Fruit fly (Drosophila melanogaster) whole organism, prepupa: ENCODE results near the gene robo3.

ENCODE experiments used
- CG10669 ChIP-seq: fragments of 200-800 bp; sonication (Bioruptor generic); optimal IDR thresholded peaks from 3 replicates; lab custom pipeline; 2018; ENCODE audit warnings: missing biosample characterization, mild to moderate bottlenecking, missing genetic modification characterization, moderate library complexity
- CG11762 ChIP-seq: fragments of 200-800 bp; sonication (Bioruptor generic); optimal IDR thresholded peaks from 3 replicates; lab custom pipeline; 2016; ENCODE audit warnings: missing biosample characterization, missing genetic modification characterization; ENCODE audit not compliant: insufficient read depth
- CG15336 ChIP-seq: fragments of 200-800 bp; sonication (Bioruptor generic); IDR thresholded peaks from 2 replicates; pipeline ENCODE4 v1.3.6; 2022; ENCODE audit warnings: missing biosample characterization, missing genetic modification characterization
- CG4318 ChIP-seq: fragments of 200-800 bp; sonication (Bioruptor generic); optimal IDR thresholded peaks from 3 replicates; lab custom pipeline; 2017; ENCODE audit warnings: missing biosample characterization, mild to moderate bottlenecking, missing genetic modification characterization
- CG6163 ChIP-seq: fragments of 200-800 bp; sonication (Bioruptor generic); IDR thresholded peaks from 3 replicates; pipeline ENCODE4 v1.3.6; 2022; ENCODE audit warnings: missing biosample characterization, missing genetic modification characterization
- CG6854 ChIP-seq: fragments of 200-800 bp; sonication (Bioruptor generic); optimal IDR thresholded peaks from 2 replicates; lab custom pipeline; 2017; ENCODE audit warnings: missing biosample characterization, mild to moderate bottlenecking, missing genetic modification characterization
- Ets96B ChIP-seq: fragments of 200-800 bp; optimal IDR thresholded peaks from 2 replicates; lab custom pipeline; 2019; ENCODE audit warnings: missing biosample characterization, mild to moderate bottlenecking, missing genetic modification characterization, moderate library complexity
- Smox ChIP-seq: fragments of 200-800 bp; sonication (Bioruptor generic); optimal IDR thresholded peaks from 3 replicates; lab custom pipeline; 2016; ENCODE audit warnings: missing biosample characterization, missing genetic modification characterization
- achi ChIP-seq: fragments of 200-800 bp; sonication (Bioruptor generic); optimal IDR thresholded peaks from 3 replicates; lab custom pipeline; 2016; ENCODE audit warnings: missing biosample characterization, missing genetic modification characterization
- dac ChIP-seq: fragments of 200-800 bp; sonication (Bioruptor generic); optimal IDR thresholded peaks from 2 replicates; lab custom pipeline; 2017; ENCODE audit warnings: missing biosample characterization, mild to moderate bottlenecking, missing genetic modification characterization
- eg ChIP-seq: fragments of 200-800 bp; sonication (Bioruptor generic); IDR thresholded peaks from 3 replicates; pipeline ENCODE4 v1.3.6; 2022; ENCODE audit warnings: missing biosample characterization, missing genetic modification characterization
- esn ChIP-seq: fragments of 200-800 bp; sonication (Bioruptor generic); optimal IDR thresholded peaks from 2 replicates; lab custom pipeline; 2016; ENCODE audit warnings: missing biosample characterization, mild to moderate bottlenecking, missing genetic modification characterization, moderate library complexity
- fd59A ChIP-seq: fragments of 200-800 bp; sonication (Bioruptor generic); optimal IDR thresholded peaks from 2 replicates; lab custom pipeline; 2017; ENCODE audit warnings: missing biosample characterization, mild to moderate bottlenecking, missing genetic modification characterization, missing genetic modification reagents
- spab ChIP-seq: fragments of 200-800 bp; sonication (Bioruptor generic); optimal IDR thresholded peaks from 2 replicates; lab custom pipeline; 2017; ENCODE audit warnings: missing biosample characterization, mild to moderate bottlenecking, missing genetic modification characterization, missing genetic modification reagents

- TF ChIP-seq esn (no peak), Ets96B (tag; lab: Kevin White, UChicago) (no peak), CG6163 (GFP tag; lab: Robert Waterston, UW) (no peak), eg (no peak), CG6854 (GFP tag; lab: Kevin White, UChicago) (no peak), CG15336 (GFP tag; lab: Robert Waterston, UW) (no peak), fd59A (no peak), Smox (GFP tag; lab: Kevin White, UChicago) (no peak), achi (no peak), CG10669 (GFP tag; lab: Kevin White, UChicago) (no peak), dac (GFP tag; lab: Kevin White, UChicago) (no peak), CG4318 (no peak), spab (GFP tag; lab: Kevin White, UChicago) (no peak), CG11762 (GFP tag; lab: Kevin White, UChicago) (no peak)
Observed at dm6 chr2L:1218475-1218874, 37.7 kb upstream of the robo3 start.
